Worm (Caenorhabditis elegans) whole organism, L4/young adult: ENCODE data around the gene fbxb-85.

Experiments
- W03F9.2 ChIP-seq: fragments of 150-350 bp; optimal IDR thresholded peaks from 2 replicates; lab custom pipeline; 2014; ENCODE audit warnings: missing biosample characterization, missing genetic modification characterization
- dao-5 ChIP-seq: sonication (generic microtip); optimal IDR thresholded peaks from 2 replicates; lab custom pipeline; 2016; ENCODE audit warnings: missing genotype, missing genetic modification characterization, moderate library complexity, missing compliant biosample characterization
- him-1 ChIP-seq: sonication (generic microtip); optimal IDR thresholded peaks from 2 replicates; lab custom pipeline; 2016; ENCODE audit warnings: missing genotype, missing genetic modification reagents, missing genetic modification characterization, missing compliant biosample characterization

fbxb-85 gene

DNA sequence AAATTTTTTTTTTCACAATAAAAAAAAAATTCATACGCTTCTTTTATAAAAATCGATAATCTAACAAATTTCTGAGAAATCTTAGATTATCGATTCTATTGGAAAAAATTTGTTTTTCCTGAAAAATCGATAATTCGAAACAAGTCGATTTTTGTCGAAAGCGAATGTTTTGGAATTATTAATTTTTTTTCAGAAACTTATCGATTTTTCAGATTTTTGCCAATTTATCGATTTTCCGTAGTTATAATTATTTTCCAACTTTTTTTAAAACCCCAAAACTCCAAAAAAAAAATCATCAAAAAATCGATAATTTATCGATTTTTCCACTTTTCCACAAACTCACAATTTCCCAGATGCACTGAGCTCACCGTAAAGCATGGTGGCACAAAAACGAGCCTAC lies 12.6 kb upstream of the fbxb-85 start:
- TF ChIP-seq dao-5 (tag; lab: Kevin White, UChicago) (no peak), him-1 (tag; lab: Kevin White, UChicago) (no peak), W03F9.2 (no peak)

DNA sequence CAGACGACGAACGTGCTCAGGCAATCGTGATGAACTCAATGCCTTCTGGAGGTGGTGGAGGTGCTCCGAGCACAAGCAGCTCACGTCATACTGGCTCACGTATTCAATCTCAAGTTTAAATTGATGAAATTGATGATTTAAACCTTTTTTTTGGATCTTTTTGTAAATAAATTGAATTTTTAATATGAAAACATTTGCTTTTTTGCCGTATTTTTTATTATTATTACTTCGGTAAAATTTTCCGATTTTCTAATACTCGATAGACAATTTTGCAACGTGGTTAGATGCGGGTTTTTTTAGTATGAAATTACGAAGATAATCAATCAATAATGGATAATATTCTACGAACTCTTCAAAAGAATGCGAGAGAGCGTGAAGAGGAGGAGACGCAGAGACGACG lies 9.2 kb upstream of the fbxb-85 start, which contains the start of gene oxi-1:
Gene oxi-1 (plus strand): TSS at position 301 of the 400 bp plus-strand sequence.
- TF ChIP-seq dao-5 (tag; lab: Kevin White, UChicago) (no peak), him-1 (tag; lab: Kevin White, UChicago) (no peak), W03F9.2 (no peak)

DNA sequence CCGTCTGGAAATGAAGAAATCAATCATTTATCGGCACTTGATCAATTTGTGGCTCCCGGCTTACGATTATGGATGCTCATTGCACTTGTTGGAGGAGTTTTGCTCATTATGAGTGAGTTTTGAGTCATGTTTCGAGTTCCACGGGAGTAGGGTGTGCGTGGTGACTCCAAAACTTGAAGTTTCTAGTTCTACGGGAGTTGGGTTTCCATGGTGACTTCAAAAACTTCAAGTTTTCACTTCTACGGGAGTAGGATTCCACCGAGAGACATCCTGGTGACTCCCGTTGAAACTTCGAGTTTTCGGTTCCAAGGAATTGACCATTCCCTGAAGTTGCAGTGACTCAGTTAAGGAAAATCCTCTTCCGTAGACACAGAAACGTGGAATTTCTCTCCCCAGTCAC lies 8.1 kb upstream of the fbxb-85 start:
- no peak for TF ChIP-seq dao-5 (tag; lab: Kevin White, UChicago)
- TF ChIP-seq him-1 (tag; lab: Kevin White, UChicago), result no peak
- TF ChIP-seq W03F9.2, result no peak

DNA sequence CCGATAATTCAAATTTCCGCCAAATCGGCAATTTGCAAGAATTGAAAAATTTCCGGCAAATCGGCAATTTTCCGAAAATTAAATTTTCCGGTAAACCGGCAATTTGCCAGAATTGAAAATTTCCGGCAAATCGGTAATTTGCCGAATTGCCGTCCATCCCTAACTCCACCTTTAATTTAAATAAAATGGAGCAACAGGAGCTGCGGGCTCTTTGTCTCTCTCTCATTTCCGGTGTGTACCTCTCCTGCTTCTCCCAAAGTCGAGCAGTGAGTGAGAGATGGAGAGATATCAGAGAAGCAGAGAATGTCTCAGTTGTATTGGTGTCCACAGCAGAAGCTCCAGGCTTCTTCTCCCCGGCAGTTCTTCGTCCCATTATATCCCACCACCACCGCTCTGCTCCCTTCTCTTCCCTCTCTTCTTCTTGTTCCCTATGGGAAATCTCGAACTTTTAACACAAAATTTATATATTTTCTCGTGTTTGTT lies 6.7 kb upstream of the fbxb-85 start, which contains the start of gene Y39A1C.1:
Gene Y39A1C.1 (plus strand): TSS at position 51 of the 483 bp plus-strand sequence.
- TF ChIP-seq dao-5 (tag; lab: Kevin White, UChicago) (no peak), him-1 (tag; lab: Kevin White, UChicago) (no peak), W03F9.2 (no peak)

DNA sequence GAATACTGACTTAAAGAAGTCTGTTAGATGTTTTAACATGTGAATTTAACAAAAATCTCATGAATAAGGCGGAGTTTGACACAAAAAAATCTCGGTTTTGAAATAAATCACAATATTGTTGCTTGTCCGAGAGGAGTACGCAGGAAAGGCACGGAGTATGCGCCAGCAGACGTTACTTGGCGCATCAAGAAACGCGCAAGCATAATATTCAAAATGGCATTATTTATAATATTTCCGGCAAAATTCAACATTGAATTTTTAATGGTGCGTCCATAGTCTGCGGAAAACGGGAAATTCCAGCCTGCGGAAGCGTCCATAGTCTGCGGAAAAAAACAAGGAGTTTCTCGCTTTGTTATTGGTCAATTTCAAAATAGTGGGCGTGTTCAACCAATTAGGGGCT lies 3.9 kb downstream of the fbxb-85 start, which contains the start of gene pde-12:
Gene pde-12 (minus strand): TSS at position 148 of the 400 bp plus-strand sequence.
- peak; percentile 30 for TF ChIP-seq him-1 (tag; lab: Kevin White, UChicago)
- no peak for TF ChIP-seq dao-5 (tag; lab: Kevin White, UChicago)
- TF ChIP-seq W03F9.2, result peak; percentile 69

DNA sequence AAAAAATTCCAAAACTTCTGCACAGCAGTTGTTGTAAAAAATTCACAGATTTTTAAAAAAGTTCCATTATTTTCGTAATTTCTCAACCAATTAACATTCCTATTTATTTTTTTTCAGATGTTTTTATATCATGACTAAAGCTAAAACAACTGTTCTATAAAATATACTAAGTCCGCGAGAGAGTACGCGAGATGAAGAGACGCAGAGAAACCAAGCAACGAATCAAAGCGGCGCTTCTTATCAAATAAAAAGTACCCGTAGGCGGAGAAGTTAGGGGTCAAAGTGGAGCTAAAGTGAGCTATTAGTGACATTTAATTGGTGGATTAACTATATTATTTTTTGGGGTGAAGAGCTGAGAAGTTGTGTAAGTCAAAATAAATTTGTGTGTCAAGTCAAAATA lies 16.1 kb downstream of the fbxb-85 start, which contains the start of gene sbsp-1:
Gene sbsp-1 (plus strand): TSS at position 301 of the 400 bp plus-strand sequence.
- TF ChIP-seq him-1 (tag; lab: Kevin White, UChicago) (no peak), W03F9.2 (no peak), dao-5 (tag; lab: Kevin White, UChicago) (no peak)

DNA sequence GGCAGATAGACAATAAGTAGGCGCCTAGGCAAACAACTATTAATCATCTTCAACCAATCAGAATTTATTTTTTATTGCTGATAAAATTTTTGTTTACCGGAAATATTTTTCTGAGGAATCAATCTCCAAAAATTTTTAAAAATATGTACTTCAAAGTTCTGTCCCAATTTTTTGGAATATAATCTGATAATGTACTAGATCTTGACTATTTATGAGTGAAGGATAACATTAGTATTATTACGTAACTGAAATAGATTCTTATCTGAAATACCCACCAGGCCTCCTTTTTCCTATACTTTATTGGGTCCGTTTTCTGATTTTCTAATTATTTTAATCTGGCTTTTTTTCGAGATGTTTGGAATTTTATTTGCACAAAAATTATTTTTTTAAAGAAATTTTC lies 17.3 kb downstream of the fbxb-85 start:
- TF ChIP-seq dao-5 (tag; lab: Kevin White, UChicago) (no peak), him-1 (tag; lab: Kevin White, UChicago) (no peak), W03F9.2 (no peak)

DNA sequence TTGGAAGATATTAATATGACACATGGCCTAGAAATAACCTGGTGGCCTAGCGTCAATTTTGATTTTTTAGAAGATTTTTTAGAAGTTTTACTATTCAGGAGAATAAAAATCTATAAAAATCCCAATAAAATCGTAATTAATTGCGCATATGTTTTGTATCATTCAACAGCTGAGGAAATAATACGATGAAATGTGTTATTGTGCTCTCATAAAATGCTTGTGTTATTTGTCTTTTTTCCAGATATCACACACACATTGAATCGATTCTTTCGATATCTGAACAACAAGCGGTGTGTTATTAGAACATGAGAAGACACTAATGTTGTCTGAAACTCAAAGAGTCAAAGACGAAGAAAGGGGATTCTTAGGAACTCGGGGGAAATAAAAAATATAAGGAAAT lies 23.7 kb downstream of the fbxb-85 start:
- TF ChIP-seq W03F9.2 (no peak), him-1 (tag; lab: Kevin White, UChicago) (no peak), dao-5 (tag; lab: Kevin White, UChicago) (no peak)

DNA sequence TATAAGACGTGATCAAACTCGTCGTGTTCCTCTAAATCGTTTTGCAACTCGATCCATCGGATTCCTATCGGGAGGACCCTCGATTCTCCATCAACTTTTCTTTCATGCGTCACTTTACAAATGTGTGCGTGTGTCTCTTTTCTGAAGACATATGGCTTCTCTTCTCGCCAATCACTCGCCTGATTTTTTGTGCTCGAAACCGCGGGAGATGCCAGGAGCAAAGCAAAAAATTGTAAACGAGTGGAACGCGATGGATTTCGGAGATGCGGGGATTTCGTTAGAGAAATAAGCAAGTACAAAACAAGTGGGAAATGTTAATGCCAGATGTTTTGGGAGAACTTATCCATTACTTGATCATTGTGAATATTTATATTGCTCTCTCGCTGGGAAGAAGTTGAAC lies 24.6 kb downstream of the fbxb-85 start:
- TF ChIP-seq dao-5 (tag; lab: Kevin White, UChicago) (no peak), W03F9.2 (no peak), him-1 (tag; lab: Kevin White, UChicago) (no peak)

DNA sequence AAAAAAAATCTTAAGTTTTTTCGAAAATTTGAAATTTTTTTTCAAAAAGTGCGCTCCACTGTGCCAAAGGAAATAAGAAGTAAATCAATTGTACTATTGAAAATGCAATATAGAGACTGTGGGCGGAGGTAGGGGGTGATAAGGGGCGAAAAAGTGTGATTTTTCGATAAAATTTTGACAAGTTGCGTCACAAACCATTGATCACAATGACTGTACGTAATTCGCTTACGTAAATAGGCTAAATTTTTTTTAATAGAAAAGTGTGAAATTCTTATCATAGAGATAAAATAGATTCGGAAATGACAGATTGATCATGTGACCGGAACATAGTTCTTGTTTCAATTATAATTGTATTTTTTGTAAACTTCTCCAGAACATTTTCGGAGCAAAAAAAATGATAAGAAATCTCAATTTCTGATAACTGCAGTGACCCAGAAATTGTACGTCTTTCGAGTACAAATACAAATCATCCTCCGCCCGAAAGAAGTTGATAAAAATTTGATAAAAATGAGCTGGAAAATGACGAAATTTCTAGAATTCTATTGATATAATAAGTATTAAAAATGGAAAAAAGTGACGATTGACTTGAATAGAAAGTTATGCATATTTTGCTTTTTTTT lies 26.2 kb downstream of the fbxb-85 start:
- TF ChIP-seq dao-5 (tag; lab: Kevin White, UChicago) (no peak), him-1 (tag; lab: Kevin White, UChicago) (no peak), W03F9.2 (no peak)

DNA sequence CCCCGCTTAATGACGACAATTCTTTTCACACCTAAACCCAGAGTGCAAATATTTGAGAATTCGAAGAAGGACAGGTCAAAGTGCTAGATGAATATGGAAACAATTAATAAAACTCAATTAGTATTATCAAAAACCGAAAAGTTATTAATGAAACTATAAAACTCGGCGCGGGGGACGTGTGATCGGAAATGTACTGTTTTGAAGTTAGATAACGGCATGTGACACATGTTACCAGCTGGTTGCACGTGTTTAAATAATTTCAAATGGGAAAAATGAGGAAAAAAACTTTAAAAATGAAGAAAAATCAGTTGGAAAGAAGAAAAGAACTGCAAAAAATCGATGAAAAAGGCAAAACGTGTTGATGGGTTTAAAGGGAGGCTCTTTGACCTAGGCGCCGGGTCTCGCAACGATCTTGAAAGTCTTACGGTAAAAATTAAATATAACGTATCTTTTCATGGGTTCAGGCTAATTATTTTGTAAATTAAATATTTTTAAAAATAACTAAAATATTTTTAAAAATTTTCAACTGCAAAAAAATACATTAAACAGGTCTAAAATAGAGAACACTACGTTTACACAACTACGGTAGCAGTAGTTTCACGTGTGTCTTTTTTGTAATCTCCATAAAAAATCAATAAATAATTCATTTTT lies 28.0 kb downstream of the fbxb-85 start:
- TF ChIP-seq W03F9.2 (peak; percentile 5), dao-5 (tag; lab: Kevin White, UChicago) (no peak)

DNA sequence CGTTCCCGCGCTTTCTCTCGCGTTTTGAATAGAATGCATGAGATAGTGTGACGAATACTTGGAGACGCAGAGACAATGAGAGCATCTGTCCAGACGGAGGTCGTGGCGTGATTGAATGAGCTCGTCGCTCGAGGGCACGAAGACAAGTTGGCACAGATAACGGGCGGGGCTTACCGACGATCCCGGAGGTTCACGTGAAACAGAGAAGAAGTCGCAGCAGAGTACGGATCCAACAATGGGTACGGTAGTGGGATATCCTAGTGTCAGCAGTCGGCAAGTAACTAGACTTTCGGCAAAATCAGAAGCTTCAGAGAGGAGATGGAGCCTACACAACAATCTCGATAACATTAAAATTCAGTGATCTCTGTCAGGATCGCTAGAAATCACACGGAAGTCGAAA lies 29.0 kb downstream of the fbxb-85 start:
- TF ChIP-seq dao-5 (tag; lab: Kevin White, UChicago) (no peak), W03F9.2 (no peak), him-1 (tag; lab: Kevin White, UChicago) (no peak)

DNA sequence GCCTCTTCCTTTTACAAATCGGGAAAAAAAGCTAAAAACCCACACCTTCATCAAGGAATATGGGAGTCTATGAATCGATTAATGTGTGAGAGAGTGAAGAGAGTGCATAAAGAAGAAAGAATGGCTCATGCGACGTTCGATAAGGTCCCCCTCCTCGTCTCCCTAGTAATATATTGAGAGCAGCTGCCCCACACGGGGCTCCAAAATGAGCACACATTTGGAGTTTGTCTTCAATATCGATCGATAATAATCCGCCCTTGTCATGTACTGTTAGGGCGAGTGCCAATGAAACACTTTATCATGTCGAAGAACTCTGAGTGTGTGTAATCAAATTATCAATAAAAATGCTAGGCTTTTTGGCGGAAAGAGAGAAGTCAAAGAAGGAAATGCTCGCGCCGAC lies 29.5 kb downstream of the fbxb-85 start:
- TF ChIP-seq dao-5 (tag; lab: Kevin White, UChicago), result no peak
- TF ChIP-seq W03F9.2, result no peak
- TF ChIP-seq him-1 (tag; lab: Kevin White, UChicago), result no peak

DNA sequence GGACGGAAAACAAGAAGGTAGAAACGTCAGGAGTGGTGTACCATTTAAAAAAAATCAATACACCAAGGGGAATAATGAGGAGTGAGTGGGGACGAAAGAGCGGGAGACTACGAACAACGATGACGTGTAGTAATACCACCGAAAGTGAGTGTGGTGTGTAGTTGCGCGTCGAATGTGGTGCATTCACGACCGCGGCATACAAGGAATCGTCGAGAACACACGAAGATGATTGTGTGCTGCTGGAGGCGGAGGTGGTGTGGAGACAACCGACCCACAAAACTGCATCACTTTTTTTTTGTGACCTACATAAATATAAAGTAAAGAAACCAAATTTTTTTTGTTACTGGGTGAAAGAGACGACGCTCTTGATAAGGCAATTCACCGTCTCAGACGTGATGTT lies 30.4 kb downstream of the fbxb-85 start:
- no peak for TF ChIP-seq dao-5 (tag; lab: Kevin White, UChicago)
- peak; percentile 27 for TF ChIP-seq W03F9.2
- no peak for TF ChIP-seq him-1 (tag; lab: Kevin White, UChicago)
